Comparison of ENCODE assay signal across 1 fruit fly cellular context in the genomic region with DNA sequence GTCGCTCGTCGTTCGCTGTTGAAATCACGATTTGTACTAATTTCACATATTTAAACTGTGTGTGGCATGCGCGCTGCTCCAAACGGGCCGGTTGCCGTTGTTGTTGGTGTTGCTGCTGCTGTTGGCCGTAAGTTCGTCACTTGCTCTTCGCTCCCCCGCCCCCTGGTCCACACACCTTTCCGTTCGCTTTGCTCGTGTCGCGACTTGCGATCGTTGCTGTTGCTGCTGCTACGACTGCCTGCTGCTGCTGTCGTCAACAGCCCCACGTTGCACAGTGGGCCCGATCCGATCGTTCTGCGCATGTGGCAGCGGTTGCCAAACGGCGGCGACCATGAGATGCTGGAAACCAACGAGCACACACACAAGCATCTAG.
A peak's percentile ranks its signal among the peaks of the same experiment; 100 is the strongest.
TF ChIP-seq lines count a peak whose summit lies in the region.

Dyro (minus strand) TSS at position 143 of the 373 bp plus-strand sequence.

TF ChIP-seq in whole organism, embryonic, 481 proteins besides CTCF, POLR2A, EP300 and RAD21 (continued from another document):
- TF ChIP-seq HLH4C (GFP tag; IDR thresholded peaks at IDR 0.05; lab: Robert Waterston, UW; ENCODE audit: partially characterized antibody) (no peak), CG3726 (GFP tag; IDR thresholded peaks at IDR 0.05; lab: Robert Waterston, UW) (no peak), CG7839 (tag; optimal IDR thresholded peaks at IDR 0.05; lab: Kevin White, UChicago) (no peak), CG11560 (tag; IDR thresholded peaks at IDR 0.05; lab: Robert Waterston, UW) (no peak), CG11247 (GFP tag; IDR thresholded peaks at IDR 0.05; lab: Robert Waterston, UW) (no peak; the same call in 1 of the 2 replicates), Aef1 (GFP tag; IDR thresholded peaks at IDR 0.05; lab: Robert Waterston, UW) (peak; percentile 17; the same call in 1 of the 3 replicates), oc (tag; optimal IDR thresholded peaks at IDR 0.05; lab: Kevin White, UChicago) (no peak), klu (GFP tag; IDR thresholded peaks at IDR 0.05; lab: Robert Waterston, UW) (no peak), ERR (GFP tag; optimal IDR thresholded peaks at IDR 0.05; lab: Kevin White, UChicago) (no peak), CG6654 (GFP tag; optimal IDR thresholded peaks at IDR 0.05; lab: Kevin White, UChicago) (no peak), bcd (GFP tag; optimal IDR thresholded peaks at IDR 0.05; lab: Kevin White, UChicago) (no peak), CG12071 (GFP tag; optimal IDR thresholded peaks at IDR 0.05; lab: Kevin White, UChicago) (peak; percentile 37), YL-1 (GFP tag; optimal IDR thresholded peaks at IDR 0.05; lab: Kevin White, UChicago) (no peak), ab (GFP tag; optimal IDR thresholded peaks at IDR 0.05; lab: Kevin White, UChicago) (no peak), corto (GFP tag; optimal IDR thresholded peaks at IDR 0.05; lab: Kevin White, UChicago) (no peak), E2f1 (GFP tag; IDR thresholded peaks at IDR 0.05; lab: Robert Waterston, UW) (no peak), CG7963 (GFP tag; IDR thresholded peaks at IDR 0.05; lab: Robert Waterston, UW; ENCODE audit: partially characterized antibody) (0 out of 3 replicates have a peak, but pooled peaks have one; percentile 13), CG10321 (GFP tag; IDR thresholded peaks at IDR 0.05; lab: Robert Waterston, UW) (no peak), nerfin-2 (GFP tag; IDR thresholded peaks at IDR 0.05; lab: Robert Waterston, UW; ENCODE audit: partially characterized antibody) (peak; percentile 39; the same call in 1 of the 2 replicates), Dbx (GFP tag; IDR thresholded peaks at IDR 0.05; lab: Robert Waterston, UW) (0 out of 3 replicates have a peak, but pooled peaks have one; percentile 17), Fer1 (GFP tag; optimal IDR thresholded peaks at IDR 0.05; lab: Kevin White, UChicago) (no peak), ro (GFP tag; IDR thresholded peaks at IDR 0.05; lab: Robert Waterston, UW) (no peak; the same call in 1 of the 2 replicates), bbx (GFP tag; IDR thresholded peaks at IDR 0.05; lab: Robert Waterston, UW; ENCODE audit: partially characterized antibody) (no peak), CkIIα-i1 (GFP tag; IDR thresholded peaks at IDR 0.05; lab: Robert Waterston, UW) (no peak), HHEX (GFP tag; optimal IDR thresholded peaks at IDR 0.05; lab: Kevin White, UChicago) (no peak), Adf1 (GFP tag; IDR thresholded peaks at IDR 0.05; lab: Robert Waterston, UW) (peak; percentile 72), wor (GFP tag; IDR thresholded peaks at IDR 0.05; lab: Robert Waterston, UW) (no peak), D19A (tag; optimal IDR thresholded peaks at IDR 0.05; lab: Kevin White, UChicago) (no peak), Gug (GFP tag; IDR thresholded peaks at IDR 0.05; lab: Robert Waterston, UW) (peak; percentile 86), CG6272 (GFP tag; IDR thresholded peaks at IDR 0.05; lab: Robert Waterston, UW) (peak; percentile 67), CG32767 (GFP tag; IDR thresholded peaks at IDR 0.05; lab: Robert Waterston, UW) (no peak), CG3847 (GFP tag; IDR thresholded peaks at IDR 0.05; lab: Robert Waterston, UW) (no peak), CG18619 (GFP tag; optimal IDR thresholded peaks at IDR 0.05; lab: Kevin White, UChicago) (no peak), Sry-β (GFP tag; optimal IDR thresholded peaks at IDR 0.05; lab: Kevin White, UChicago) (no peak), CG8089 (GFP tag; optimal IDR thresholded peaks at IDR 0.05; lab: Kevin White, UChicago) (no peak), vnd (GFP tag; IDR thresholded peaks at IDR 0.05; lab: Robert Waterston, UW; ENCODE audit: partially characterized antibody) (no peak), zfh2 (GFP tag; optimal IDR thresholded peaks at IDR 0.05; lab: Kevin White, UChicago) (no peak), so (GFP tag; IDR thresholded peaks at IDR 0.05; lab: Robert Waterston, UW) (no peak), Sox100B (GFP tag; optimal IDR thresholded peaks at IDR 0.05; lab: Kevin White, UChicago) (no peak), CG10462 (GFP tag; optimal IDR thresholded peaks at IDR 0.05; lab: Kevin White, UChicago) (no peak), ATbp (GFP tag; optimal IDR thresholded peaks at IDR 0.05; lab: Kevin White, UChicago) (no peak), pb (GFP tag; optimal IDR thresholded peaks at IDR 0.05; lab: Kevin White, UChicago) (peak; percentile 19), CG14710 (tag; optimal IDR thresholded peaks at IDR 0.05; lab: Kevin White, UChicago) (no peak), crol (GFP tag; IDR thresholded peaks at IDR 0.05; lab: Robert Waterston, UW) (peak; percentile 89), CG14667 (GFP tag; IDR thresholded peaks at IDR 0.05; lab: Robert Waterston, UW) (no peak; the same call in 1 of the 2 replicates), cato (GFP tag; optimal IDR thresholded peaks at IDR 0.05; lab: Kevin White, UChicago; ENCODE audit: borderline replicate concordance) (no peak), wdn (GFP tag; IDR thresholded peaks at IDR 0.05; lab: Robert Waterston, UW) (peak; percentile 59), Med (GFP tag; lab: Kevin White, UChicago) (peak; percentile 90), BEAF-32 (GFP tag; optimal IDR thresholded peaks at IDR 0.05; lab: Kevin White, UChicago) (no peak), CG9817 (tag; optimal IDR thresholded peaks at IDR 0.05; lab: Kevin White, UChicago) (no peak), Ets65A (GFP tag; lab: Kevin White, UChicago) (peak; percentile 86)
